Worm (Caenorhabditis elegans) whole organism, late embryonic: Measurements from ENCODE around the gene T08B6.9.

Source experiments
- C38D4.7 ChIP-seq: fragments of 200-800 bp; sonication (Bioruptor generic); optimal IDR thresholded peaks from 2 replicates; lab custom pipeline; 2018; ENCODE audit warnings: mild to moderate bottlenecking, missing genetic modification characterization, moderate library complexity, missing compliant biosample characterization
- K02D7.2 ChIP-seq: sonication (generic microtip); optimal IDR thresholded peaks from 2 replicates; lab custom pipeline; 2017; ENCODE audit warnings: mild to moderate bottlenecking, missing genetic modification characterization, missing compliant biosample characterization
- K09A11.1 ChIP-seq: sonication (generic microtip); optimal IDR thresholded peaks from 2 replicates; lab custom pipeline; 2017; ENCODE audit warnings: antibody characterized with exemption, mild to moderate bottlenecking, missing genetic modification characterization, missing compliant biosample characterization; ENCODE audit not compliant: insufficient read depth
- ahr-1 ChIP-seq: sonication (generic microtip); optimal IDR thresholded peaks from 2 replicates; lab custom pipeline; 2016; ENCODE audit warnings: missing genetic modification characterization, missing compliant biosample characterization
- ama-1 ChIP-seq: fragments of 150-350 bp; optimal IDR thresholded peaks from 2 replicates; lab custom pipeline; 2014
- ceh-19 ChIP-seq: fragments of 200-800 bp; sonication (Bioruptor generic); optimal IDR thresholded peaks from 2 replicates; lab custom pipeline; 2018; ENCODE audit warnings: mild to moderate bottlenecking, missing genetic modification characterization, missing compliant biosample characterization
- ceh-24 ChIP-seq: sonication (generic microtip); optimal IDR thresholded peaks from 2 replicates; lab custom pipeline; 2016; ENCODE audit warnings: mild to moderate bottlenecking, missing genetic modification characterization, missing compliant biosample characterization
- ceh-30 ChIP-seq: fragments of 150-350 bp; optimal IDR thresholded peaks from 2 replicates; lab custom pipeline; 2014; ENCODE audit warnings: missing biosample characterization, missing genetic modification characterization
- ceh-31 ChIP-seq: sonication (generic microtip); optimal IDR thresholded peaks from 2 replicates; lab custom pipeline; 2016; ENCODE audit warnings: missing genetic modification characterization, missing compliant biosample characterization
- ceh-34 ChIP-seq: sonication (generic microtip); optimal IDR thresholded peaks from 2 replicates; lab custom pipeline; 2016; ENCODE audit warnings: mild to moderate bottlenecking, missing genetic modification characterization, missing compliant biosample characterization
- ceh-6 ChIP-seq: fragments of 200-800 bp; sonication (Bioruptor generic); optimal IDR thresholded peaks from 2 replicates; lab custom pipeline; 2018; ENCODE audit warnings: mild to moderate bottlenecking, missing genetic modification characterization, missing compliant biosample characterization
- che-1 ChIP-seq: sonication (generic microtip); optimal IDR thresholded peaks from 2 replicates; lab custom pipeline; 2016; ENCODE audit warnings: mild to moderate bottlenecking, missing genetic modification characterization, missing compliant biosample characterization
- dve-1 ChIP-seq: sonication (generic microtip); optimal IDR thresholded peaks from 2 replicates; lab custom pipeline; 2017; ENCODE audit warnings: antibody characterized with exemption, mild to moderate bottlenecking, missing genetic modification characterization, missing compliant biosample characterization
- elt-2 ChIP-seq: sonication (generic microtip); optimal IDR thresholded peaks from 2 replicates; lab custom pipeline; 2016; ENCODE audit warnings: missing genetic modification reagents, missing genetic modification characterization, missing compliant biosample characterization
- elt-4 ChIP-seq: sonication (generic microtip); optimal IDR thresholded peaks from 2 replicates; lab custom pipeline; 2016; ENCODE audit warnings: missing genetic modification characterization, missing compliant biosample characterization
- ets-4 ChIP-seq: sonication (generic microtip); optimal IDR thresholded peaks from 2 replicates; lab custom pipeline; 2016; ENCODE audit warnings: missing genetic modification characterization, missing compliant biosample characterization
- gmeb-2 ChIP-seq: sonication (generic microtip); optimal IDR thresholded peaks from 2 replicates; lab custom pipeline; 2016; ENCODE audit warnings: missing genetic modification characterization, inconsistent platforms, missing compliant biosample characterization
- hlh-15 ChIP-seq: sonication (generic microtip); optimal IDR thresholded peaks from 2 replicates; lab custom pipeline; 2016; ENCODE audit warnings: missing genetic modification characterization, missing compliant biosample characterization
- lim-6 ChIP-seq: sonication (generic microtip); optimal IDR thresholded peaks from 2 replicates; lab custom pipeline; 2016; ENCODE audit warnings: missing genetic modification characterization, missing compliant biosample characterization
- lin-11 ChIP-seq: fragments of 200-800 bp; sonication (Bioruptor generic); optimal IDR thresholded peaks from 2 replicates; lab custom pipeline; 2018; ENCODE audit warnings: mild to moderate bottlenecking, missing genetic modification characterization, missing compliant biosample characterization
- madf-2 ChIP-seq: sonication (generic microtip); optimal IDR thresholded peaks from 2 replicates; lab custom pipeline; 2017; ENCODE audit warnings: missing genetic modification characterization, missing compliant biosample characterization
- mec-3 ChIP-seq: sonication (generic microtip); optimal IDR thresholded peaks from 2 replicates; lab custom pipeline; 2016; ENCODE audit warnings: borderline replicate concordance, missing genetic modification characterization, missing compliant biosample characterization
- odd-2 ChIP-seq: sonication (generic microtip); optimal IDR thresholded peaks from 2 replicates; lab custom pipeline; 2017; ENCODE audit warnings: antibody characterized with exemption, mild to moderate bottlenecking, missing genetic modification characterization, missing compliant biosample characterization
- pax-1 ChIP-seq: fragments of 150-350 bp; optimal IDR thresholded peaks from 2 replicates; lab custom pipeline; 2014; ENCODE audit warnings: missing biosample characterization, missing genetic modification characterization
- pha-4 ChIP-seq: fragments of 150-350 bp; optimal IDR thresholded peaks from 2 replicates; lab custom pipeline; 2018; ENCODE audit warnings: missing biosample characterization, missing genetic modification reagents, missing genetic modification characterization
- pros-1 ChIP-seq: fragments of 150-350 bp; optimal IDR thresholded peaks from 2 replicates; lab custom pipeline; 2014; ENCODE audit warnings: missing biosample characterization, missing genetic modification reagents, missing genetic modification characterization
- ref-2 ChIP-seq: sonication (generic microtip); optimal IDR thresholded peaks from 2 replicates; lab custom pipeline; 2016; ENCODE audit warnings: missing genetic modification characterization, missing compliant biosample characterization
- sdc-2 ChIP-seq: sonication (generic microtip); optimal IDR thresholded peaks from 2 replicates; lab custom pipeline; 2016; ENCODE audit warnings: missing genotype, missing genetic modification characterization, missing compliant biosample characterization
- syd-9 ChIP-seq: sonication (generic microtip); optimal IDR thresholded peaks from 2 replicates; lab custom pipeline; 2016; ENCODE audit warnings: mild to moderate bottlenecking, missing genetic modification characterization, moderate library complexity, missing compliant biosample characterization
- unc-42 ChIP-seq: sonication (generic microtip); optimal IDR thresholded peaks from 2 replicates; lab custom pipeline; 2016; ENCODE audit warnings: missing genotype, missing genetic modification characterization, missing compliant biosample characterization
- zip-5 ChIP-seq: sonication (generic microtip); optimal IDR thresholded peaks from 2 replicates; lab custom pipeline; 2016; ENCODE audit warnings: missing genetic modification characterization, missing compliant biosample characterization

Gene T08B6.9

DNA sequence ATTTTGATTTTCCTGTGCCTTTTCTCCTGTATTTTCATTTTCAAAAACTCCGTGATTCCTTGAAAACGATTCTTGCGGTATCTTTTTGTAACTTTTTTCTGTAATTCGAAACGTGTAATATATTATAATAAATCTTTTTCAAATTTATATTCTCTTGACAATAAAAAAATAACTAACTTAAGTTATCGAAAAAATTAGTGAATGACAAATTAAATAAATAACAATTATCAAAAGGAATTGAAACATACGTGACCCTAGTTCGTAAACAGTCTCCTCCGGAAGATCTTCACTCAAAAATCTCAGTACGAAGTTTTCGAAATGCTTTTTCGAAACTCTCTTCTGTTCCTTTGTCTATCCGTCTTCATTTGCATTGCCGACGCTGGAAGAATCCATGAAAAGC is at the start of gene T08B6.9:
Gene T08B6.9, plus strand, starts transcription at position 301 of the 400 bp plus-strand sequence.
- TF ChIP-seq ceh-19 (GFP tag; lab: Kevin White, UChicago) (no peak), madf-2 (tag; lab: Kevin White, UChicago) (no peak)

ce11 chrIV:4842030-4842429 is 48.6 kb upstream of the T08B6.9 start:
- TF ChIP-seq ceh-34 (tag; lab: Kevin White, UChicago): no peak
- TF ChIP-seq che-1 (tag; lab: Kevin White, UChicago): no peak
- TF ChIP-seq elt-4 (tag; lab: Kevin White, UChicago): no peak
- TF ChIP-seq elt-2: no peak
- TF ChIP-seq ahr-1 (tag; lab: Kevin White, UChicago): no peak
- no peak for TF ChIP-seq gmeb-2
- TF ChIP-seq ref-2 (tag; lab: Kevin White, UChicago): no peak
- no peak for TF ChIP-seq ceh-24 (tag; lab: Kevin White, UChicago)
- TF ChIP-seq K02D7.2 (tag; lab: Kevin White, UChicago): no peak
- no peak for TF ChIP-seq pha-4 (tag; lab: Kevin White, UChicago)
- TF ChIP-seq syd-9: no peak
- TF ChIP-seq, all 69 proteins: peak for 0

DNA sequence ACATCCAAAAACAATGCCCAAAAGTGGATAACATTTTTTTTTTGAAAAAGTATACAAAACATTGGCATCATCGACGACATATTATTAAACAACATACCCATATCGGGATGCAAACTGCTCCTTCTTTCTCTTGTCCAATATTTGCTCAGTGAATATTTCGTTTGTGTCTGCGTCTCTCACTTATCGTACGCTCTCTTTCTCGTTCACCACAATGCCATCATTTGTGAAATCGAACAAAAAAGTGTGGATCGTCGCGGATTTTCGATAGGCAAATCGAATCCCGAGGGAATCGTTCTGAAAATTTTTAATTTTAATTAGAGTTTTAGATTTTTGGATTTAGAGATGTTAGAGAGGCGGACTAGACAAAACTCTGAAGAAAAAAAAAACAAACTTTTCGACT is 43.9 kb upstream of the T08B6.9 start, which contains the start of gene tat-2:
Gene tat-2, minus strand, starts transcription at position 101 of the 400 bp plus-strand sequence.
- TF ChIP-seq pros-1 (no peak), ceh-30 (tag; lab: Kevin White, UChicago) (no peak), sdc-2 (tag; lab: Kevin White, UChicago) (no peak), dve-1 (no peak), ceh-31 (tag; lab: Kevin White, UChicago) (no peak), K09A11.1 (tag; lab: Kevin White, UChicago) (no peak)
- TF ChIP-seq, all 69 proteins: peak for 0

ce11 chrIV:4856195-4856594 is 34.4 kb upstream of the T08B6.9 start, which contains the start of gene Y17G9A.2:
Gene Y17G9A.2 (minus strand): TSS chrIV:4856295.
- TF ChIP-seq K02D7.2 (tag; lab: Kevin White, UChicago) (no peak), odd-2 (tag; lab: Kevin White, UChicago) (no peak), ceh-6 (GFP tag; lab: Kevin White, UChicago) (no peak), C38D4.7 (GFP tag; lab: Kevin White, UChicago) (no peak), pros-1 (no peak), lin-11 (tag; lab: Kevin White, UChicago) (no peak)

- TF ChIP-seq ceh-30 (tag; lab: Kevin White, UChicago): no peak
- TF ChIP-seq madf-2 (tag; lab: Kevin White, UChicago): no peak
- no peak for TF ChIP-seq ref-2 (tag; lab: Kevin White, UChicago)
- TF ChIP-seq hlh-15: no peak
- TF ChIP-seq gmeb-2: no peak
- TF ChIP-seq, all 69 proteins: peak for 0
Observed at ce11 chrIV:4858573-4858972, 32.1 kb upstream of the T08B6.9 start, which contains the start of gene Y17G9A.3. Gene Y17G9A.3 (minus strand): TSS chrIV:4858673.

ce11 chrIV:4861449-4861848 is 29.2 kb upstream of the T08B6.9 start, which contains the start of the genes Y17G9A.4 and str-173:
Gene Y17G9A.4 (minus strand): TSS chrIV:4861549.
Gene str-173 (plus strand): TSS chrIV:4861773.
- TF ChIP-seq ceh-30 (tag; lab: Kevin White, UChicago): no peak
- TF ChIP-seq ama-1 (lab: Kevin White, UChicago): no peak
- TF ChIP-seq, all 69 proteins: peak for 0

DNA sequence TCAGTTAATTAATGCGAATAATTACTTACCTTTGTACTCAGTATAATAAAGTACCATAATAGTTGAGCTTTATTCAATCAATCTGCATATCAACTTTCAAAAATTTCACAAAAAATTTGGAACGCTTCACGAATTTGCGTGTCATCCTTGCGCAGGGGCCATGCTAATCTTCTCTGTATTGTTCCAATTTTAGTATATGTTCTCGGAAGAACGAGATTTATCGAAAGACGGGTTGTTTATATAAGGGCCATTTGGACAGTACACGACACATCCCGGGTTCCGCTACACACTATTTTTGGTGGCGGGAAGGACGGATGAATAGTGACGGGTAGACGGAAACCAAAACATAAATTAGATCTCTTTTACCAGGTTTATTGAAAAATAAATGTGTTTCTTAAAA is 26.1 kb upstream of the T08B6.9 start:
- TF ChIP-seq ets-4 (no peak), syd-9 (no peak), K09A11.1 (tag; lab: Kevin White, UChicago) (no peak), mec-3 (tag; lab: Kevin White, UChicago) (no peak), lim-6 (no peak), dve-1 (no peak), pax-1 (no peak), zip-5 (tag; lab: Kevin White, UChicago) (no peak), unc-42 (tag; lab: Kevin White, UChicago) (no peak)
